Worm (Caenorhabditis elegans): Measurements from ENCODE around the gene hlh-11.

DNA sequence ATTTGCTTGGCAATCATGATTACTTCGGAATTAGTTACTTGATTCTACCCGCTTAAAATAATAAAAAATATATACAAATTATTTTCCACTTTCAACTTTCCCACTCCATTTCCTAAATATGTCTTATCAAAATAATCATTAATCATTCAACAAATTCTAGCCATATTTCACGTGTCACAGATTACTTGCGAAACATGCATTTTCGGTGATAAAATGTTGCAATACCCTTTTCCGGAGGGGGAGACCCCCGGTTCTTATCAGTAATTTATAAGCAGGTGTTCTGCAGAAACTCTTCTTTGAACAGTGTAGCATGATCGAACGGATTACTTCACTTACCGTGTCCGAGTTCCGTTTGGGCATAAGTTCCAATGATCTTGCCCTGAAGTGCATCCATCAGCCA is 29.3 kb upstream of the hlh-11 start:
- no peak for TF ChIP-seq unc-39 (tag; optimal IDR thresholded peaks at IDR 0.05)
- TF ChIP-seq ctbp-1 (GFP tag; IDR thresholded peaks at IDR 0.05) = no peak
- TF ChIP-seq pha-4 (GFP tag; IDR thresholded peaks at IDR 0.05) = no peak
- no peak for TF ChIP-seq pha-4 (tag; optimal IDR thresholded peaks at IDR 0.05)
- TF ChIP-seq arid-1 (GFP tag; conservative IDR thresholded peaks at IDR 0.05) = no peak
- TF ChIP-seq snpc-4 (tag; optimal IDR thresholded peaks at IDR 0.05) = no peak
- no peak for TF ChIP-seq zag-1 (tag; optimal IDR thresholded peaks at IDR 0.05)
- no peak for TF ChIP-seq lim-7 (GFP tag; IDR thresholded peaks at IDR 0.05)

All from whole organism, L4 larva.